Fruit fly (Drosophila melanogaster) whole organism, pupa: ENCODE results near the gene Coq4.
A peak's percentile ranks its signal among the peaks of the same experiment; 100 is the strongest.

Experiments
- CG32121 ChIP-seq: fragments of 200-800 bp; sonication (Bioruptor generic); IDR thresholded peaks from 2 replicates; pipeline ENCODE4 v1.3.6; 2022; ENCODE audit warnings: missing biosample characterization, missing genetic modification characterization
- CG4496 ChIP-seq: fragments of 200-800 bp; sonication (Bioruptor generic); IDR thresholded peaks from 3 replicates; pipeline ENCODE4 v1.3.6; 2022; ENCODE audit warnings: missing biosample characterization, missing genetic modification characterization
- CG8159 ChIP-seq: fragments of 200-800 bp; sonication (Bioruptor generic); optimal IDR thresholded peaks from 3 replicates; lab custom pipeline; 2018; ENCODE audit warnings: missing biosample characterization, mild to moderate bottlenecking, missing genetic modification characterization, moderate library complexity
- CG8301 ChIP-seq: fragments of 200-800 bp; sonication (Bioruptor generic); optimal IDR thresholded peaks from 2 replicates; lab custom pipeline; 2018; ENCODE audit warnings: missing biosample characterization, mild to moderate bottlenecking, missing genetic modification characterization
- EcR ChIP-seq: fragments of 200-800 bp; sonication (Bioruptor generic); optimal IDR thresholded peaks from 3 replicates; lab custom pipeline; 2019; ENCODE audit warnings: missing biosample characterization, missing genetic modification characterization, mild to moderate bottlenecking, moderate library complexity, missing genetic modification reagents
- Ets98B ChIP-seq: fragments of 200-800 bp; sonication (Bioruptor generic); IDR thresholded peaks from 2 replicates; pipeline ENCODE4 v1.3.6; 2022; ENCODE audit warnings: missing biosample characterization, missing genetic modification characterization
- fd96Ca ChIP-seq: fragments of 200-800 bp; sonication (Bioruptor generic); IDR thresholded peaks from 3 replicates; pipeline ENCODE4 v1.3.6; 2022; ENCODE audit warnings: missing biosample characterization, missing genetic modification characterization

- TF ChIP-seq CG8301 (tag; lab: Kevin White, UChicago): no peak
- peak; percentile 55; the same call in 1 of the 2 replicates for TF ChIP-seq CG32121 (GFP tag; lab: Robert Waterston, UW)
- no peak for TF ChIP-seq CG8159 (tag; lab: Kevin White, UChicago)
- peak; percentile 62 for TF ChIP-seq Ets98B (GFP tag; lab: Robert Waterston, UW)
- peak; percentile 43; the same call in 2 of the 3 replicates for TF ChIP-seq CG4496 (GFP tag; lab: Robert Waterston, UW)
- TF ChIP-seq EcR (GFP tag; lab: Kevin White, UChicago): no peak
- no peak; the same call in 2 of the 3 replicates for TF ChIP-seq fd96Ca
Measured at dm6 chr3L:17421319-17421718, 12.1 kb downstream of the Coq4 start, which contains the start of gene blot.
